Worm (Caenorhabditis elegans) whole organism, mixed stage, embryonic: ENCODE data around the gene gon-4.
A peak's percentile ranks its signal among the peaks of the same experiment; 100 is the strongest.

Experiments used
- M03D4.4 ChIP-seq: sonication (generic microtip); optimal IDR thresholded peaks from 2 replicates; lab custom pipeline; 2017; ENCODE audit warnings: mild to moderate bottlenecking, missing genetic modification characterization, missing compliant biosample characterization
- bed-3 ChIP-seq: fragments of 200-800 bp; sonication (Bioruptor generic); optimal IDR thresholded peaks from 3 replicates; lab custom pipeline; 2018; ENCODE audit warnings: mild to moderate bottlenecking, missing genetic modification characterization, moderate library complexity, missing compliant biosample characterization
- blmp-1 ChIP-seq: fragments of 150-350 bp; optimal IDR thresholded peaks from 2 replicates; lab custom pipeline; 2014; ENCODE audit warnings: missing biosample characterization, missing genetic modification characterization
- ceh-39 ChIP-seq: fragments of 150-350 bp; optimal IDR thresholded peaks from 2 replicates; lab custom pipeline; 2014; ENCODE audit warnings: missing biosample characterization, missing genetic modification characterization
- ces-1 ChIP-seq: fragments of 150-350 bp; optimal IDR thresholded peaks from 2 replicates; lab custom pipeline; 2014; ENCODE audit warnings: missing biosample characterization, missing genetic modification reagents, missing genetic modification characterization
- cnd-1 ChIP-seq: fragments of 200-800 bp; sonication (Bioruptor generic); optimal IDR thresholded peaks from 2 replicates; lab custom pipeline; 2018; ENCODE audit warnings: mild to moderate bottlenecking, missing genetic modification characterization, missing compliant biosample characterization
- drap-1 ChIP-seq: fragments of 200-800 bp; sonication (Bioruptor generic); optimal IDR thresholded peaks from 3 replicates; lab custom pipeline; 2018; ENCODE audit warnings: mild to moderate bottlenecking, missing genetic modification characterization, missing compliant biosample characterization
- elt-3 ChIP-seq: fragments of 150-350 bp; optimal IDR thresholded peaks from 2 replicates; lab custom pipeline; 2014; ENCODE audit warnings: missing biosample characterization, missing genetic modification characterization
- flh-1 ChIP-seq: fragments of 200-800 bp; sonication (Bioruptor generic); optimal IDR thresholded peaks from 2 replicates; lab custom pipeline; 2018; ENCODE audit warnings: mild to moderate bottlenecking, missing genetic modification characterization, moderate library complexity, missing compliant biosample characterization
- ham-2 ChIP-seq: fragments of 200-800 bp; sonication (Bioruptor generic); optimal IDR thresholded peaks from 2 replicates; lab custom pipeline; 2018; ENCODE audit warnings: mild to moderate bottlenecking, missing genetic modification characterization, missing compliant biosample characterization
- hlh-1 ChIP-seq: fragments of 150-350 bp; optimal IDR thresholded peaks from 2 replicates; lab custom pipeline; 2014; ENCODE audit warnings: missing biosample characterization, missing genetic modification reagents, missing genetic modification characterization
- lin-13 ChIP-seq: fragments of 150-350 bp; optimal IDR thresholded peaks from 2 replicates; lab custom pipeline; 2014; ENCODE audit warnings: missing biosample characterization, missing genetic modification characterization
- lin-32 ChIP-seq: fragments of 200-800 bp; sonication (Bioruptor generic); optimal IDR thresholded peaks from 2 replicates; lab custom pipeline; 2018; ENCODE audit warnings: mild to moderate bottlenecking, missing genetic modification characterization, missing compliant biosample characterization
- lsy-2 ChIP-seq: fragments of 150-350 bp; optimal IDR thresholded peaks from 2 replicates; lab custom pipeline; 2014; ENCODE audit warnings: missing biosample characterization, missing genetic modification characterization
- mab-5 ChIP-seq: fragments of 150-350 bp; optimal IDR thresholded peaks from 2 replicates; lab custom pipeline; 2014; ENCODE audit warnings: missing biosample characterization, missing genetic modification characterization
- mep-1 ChIP-seq: fragments of 150-350 bp; optimal IDR thresholded peaks from 2 replicates; lab custom pipeline; 2017; ENCODE audit warnings: missing biosample characterization, missing genetic modification reagents, missing genetic modification characterization, inconsistent platforms
- mls-2 ChIP-seq: sonication (generic microtip); optimal IDR thresholded peaks from 2 replicates; lab custom pipeline; 2016; ENCODE audit warnings: mild to moderate bottlenecking, missing genetic modification characterization, moderate library complexity, missing compliant biosample characterization
- nhr-12 ChIP-seq: fragments of 150-350 bp; optimal IDR thresholded peaks from 2 replicates; lab custom pipeline; 2014; ENCODE audit warnings: missing biosample characterization, missing genetic modification characterization
- nhr-2 ChIP-seq: fragments of 150-350 bp; optimal IDR thresholded peaks from 2 replicates; lab custom pipeline; 2014; ENCODE audit warnings: missing biosample characterization, missing genetic modification characterization
- nhr-237 ChIP-seq: fragments of 150-350 bp; optimal IDR thresholded peaks from 2 replicates; lab custom pipeline; 2014; ENCODE audit warnings: missing biosample characterization, missing genetic modification characterization
- nhr-28 ChIP-seq: fragments of 150-350 bp; optimal IDR thresholded peaks from 2 replicates; lab custom pipeline; 2014; ENCODE audit warnings: missing biosample characterization, missing genetic modification characterization
- nhr-76 ChIP-seq: sonication (generic microtip); optimal IDR thresholded peaks from 2 replicates; lab custom pipeline; 2017; ENCODE audit warnings: missing biosample characterization, missing genetic modification characterization
- pha-4 ChIP-seq: fragments of 150-350 bp; optimal IDR thresholded peaks from 2 replicates; lab custom pipeline; 2018; ENCODE audit warnings: missing biosample characterization, missing genetic modification reagents, missing genetic modification characterization
- sem-2 ChIP-seq: fragments of 200-800 bp; sonication (Bioruptor generic); optimal IDR thresholded peaks from 2 replicates; lab custom pipeline; 2018; ENCODE audit warnings: mild to moderate bottlenecking, missing genetic modification characterization, missing compliant biosample characterization
- snpc-4 ChIP-seq: fragments of 150-350 bp; optimal IDR thresholded peaks from 2 replicates; lab custom pipeline; 2014; ENCODE audit warnings: missing biosample characterization, missing genetic modification characterization
- sptf-1 ChIP-seq: sonication (generic microtip); optimal IDR thresholded peaks from 2 replicates; lab custom pipeline; 2017; ENCODE audit warnings: mild to moderate bottlenecking, missing genetic modification characterization, moderate library complexity, missing compliant biosample characterization
- unc-120 ChIP-seq: sonication (generic microtip); optimal IDR thresholded peaks from 2 replicates; lab custom pipeline; 2017; ENCODE audit warnings: missing genetic modification characterization, missing compliant biosample characterization; ENCODE audit not compliant: poor library complexity, severe bottlenecking
- unc-62 ChIP-seq: fragments of 150-350 bp; optimal IDR thresholded peaks from 2 replicates; lab custom pipeline; 2014; ENCODE audit warnings: missing biosample characterization, missing genetic modification reagents, missing genetic modification characterization

The gon-4 gene

DNA sequence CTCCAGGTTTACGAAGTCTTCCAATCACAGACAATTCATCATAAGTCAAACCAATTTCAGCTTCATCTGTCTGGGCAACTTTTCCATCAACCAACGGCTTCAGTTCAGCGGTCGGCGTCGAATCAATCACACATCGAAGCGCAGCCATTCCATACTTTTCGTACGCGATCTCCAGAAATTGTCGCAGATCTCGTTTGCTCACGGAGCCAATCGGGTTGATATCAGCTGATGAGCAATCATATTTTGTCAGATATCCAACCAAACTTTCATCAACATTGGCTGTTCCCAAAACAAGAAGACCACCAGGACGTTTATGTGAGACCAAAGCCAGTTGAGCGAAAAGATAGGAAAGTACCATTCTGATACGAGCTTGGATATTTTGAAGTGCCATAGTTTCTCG lies 17.8 kb downstream of the gon-4 start:
- TF ChIP-seq bed-3, result no peak

DNA sequence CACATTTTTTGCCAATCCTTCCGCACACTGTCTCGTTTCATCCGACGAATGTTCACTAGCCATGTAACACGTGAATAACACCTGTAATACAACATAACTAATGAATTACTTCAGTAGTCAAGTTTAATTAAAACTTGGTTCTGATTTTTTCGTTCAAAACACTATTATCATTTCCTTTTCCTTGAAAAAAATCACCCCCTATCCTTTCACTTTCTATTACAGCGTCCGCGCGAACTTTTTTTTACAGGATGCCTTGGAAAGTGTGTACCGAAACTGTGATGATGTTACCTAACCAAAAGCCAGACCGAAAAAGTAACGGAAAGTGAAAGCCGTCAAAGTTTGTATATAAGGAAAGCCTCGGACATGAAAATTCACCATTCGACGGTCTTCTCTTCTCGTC lies 18.5 kb downstream of the gon-4 start, which contains the start of gene col-124:
TSS of gene col-124 (plus strand) at position 374 of the 400 bp plus-strand sequence.
- no peak for TF ChIP-seq blmp-1 (tag; lab: Kevin White, UChicago)
- TF ChIP-seq nhr-28, result no peak
- TF ChIP-seq nhr-12 (tag; lab: Kevin White, UChicago), result no peak
- no peak for TF ChIP-seq nhr-76
- TF ChIP-seq nhr-237 (tag; lab: Kevin White, UChicago), result no peak
- no peak for TF ChIP-seq ceh-39

DNA sequence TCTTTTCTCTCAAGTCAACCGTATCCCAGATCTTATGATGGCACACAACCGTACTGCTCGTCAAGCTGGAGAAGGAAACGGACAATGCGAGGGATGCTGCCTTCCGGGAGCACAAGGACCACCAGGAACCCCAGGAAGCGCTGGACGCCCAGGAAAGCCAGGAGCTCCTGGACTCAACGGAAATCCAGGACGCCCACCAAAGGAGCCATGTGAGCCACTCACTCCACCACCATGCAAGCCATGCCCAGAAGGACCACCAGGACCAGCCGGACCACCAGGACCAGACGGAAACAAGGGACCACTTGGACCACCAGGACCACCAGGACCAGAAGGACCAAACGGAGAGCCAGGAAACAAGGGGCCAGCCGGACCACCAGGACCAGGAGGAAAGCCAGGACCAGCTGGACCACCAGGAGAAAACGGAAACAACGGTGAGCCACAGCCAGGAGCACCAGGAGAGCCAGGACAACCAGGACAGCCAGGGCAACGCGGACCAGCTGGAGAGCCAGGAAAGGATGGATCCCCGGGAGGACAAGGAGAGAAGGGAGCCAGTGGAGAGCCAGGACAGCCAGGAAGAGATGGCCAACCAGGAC lies 19.2 kb downstream of the gon-4 start:
- TF ChIP-seq nhr-28 (no peak), ham-2 (GFP tag; lab: Kevin White, UChicago) (no peak), blmp-1 (tag; lab: Kevin White, UChicago) (no peak), lin-13 (tag; lab: Kevin White, UChicago) (no peak), lsy-2 (tag; lab: Kevin White, UChicago) (no peak), unc-120 (tag; lab: Kevin White, UChicago) (no peak), mab-5 (tag; lab: Kevin White, UChicago) (no peak), mls-2 (tag; lab: Kevin White, UChicago) (no peak), ceh-39 (no peak), cnd-1 (tag; lab: Kevin White, UChicago) (no peak), M03D4.4 (tag; lab: Kevin White, UChicago) (no peak)

DNA sequence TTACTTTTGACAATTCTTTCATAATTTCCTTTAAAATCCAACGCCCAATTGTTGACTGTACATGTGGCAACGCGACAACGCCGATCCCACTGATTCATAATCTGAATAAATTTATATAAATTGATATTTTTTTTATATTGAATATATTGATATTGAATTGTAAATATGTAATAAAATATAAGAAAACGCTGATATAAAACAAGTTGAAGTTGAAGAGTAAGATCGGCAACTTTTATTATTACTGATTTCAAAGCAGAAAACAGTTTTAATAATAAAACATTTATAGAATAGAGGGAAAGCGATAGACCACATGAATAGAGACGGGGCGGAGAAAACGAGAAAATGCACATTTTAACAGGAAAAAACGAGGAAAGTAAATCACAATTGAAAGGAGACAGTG lies 21.6 kb downstream of the gon-4 start, which contains the start of gene qns-1:
TSS of gene qns-1 (minus strand) at position 101 of the 400 bp plus-strand sequence.
- TF ChIP-seq flh-1 (no peak), lsy-2 (tag; lab: Kevin White, UChicago) (no peak), mep-1 (tag; lab: Kevin White, UChicago) (no peak)

DNA sequence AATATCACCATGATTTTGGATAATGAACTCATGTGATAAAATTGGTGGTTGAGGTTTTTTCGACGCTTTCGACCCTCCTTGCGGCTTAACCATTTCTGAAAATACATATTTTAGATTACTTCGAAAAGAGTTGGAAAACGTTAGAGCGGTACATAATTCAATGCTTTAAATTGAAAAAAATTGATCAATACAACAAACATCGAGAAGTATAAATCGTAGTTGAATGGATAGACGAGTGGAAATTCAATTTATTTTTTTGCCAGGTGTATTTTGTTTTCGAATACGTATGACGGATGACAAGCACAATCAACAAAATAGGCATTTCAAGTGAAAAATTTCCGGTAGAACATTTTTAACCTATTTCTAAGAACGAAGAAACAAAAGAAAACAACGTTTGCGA lies 23.6 kb downstream of the gon-4 start, which contains the start of gene tram-1:
TSS of gene tram-1 (minus strand) at position 101 of the 400 bp plus-strand sequence.
- TF ChIP-seq elt-3 (no peak), snpc-4 (tag; lab: Kevin White, UChicago) (no peak)

DNA sequence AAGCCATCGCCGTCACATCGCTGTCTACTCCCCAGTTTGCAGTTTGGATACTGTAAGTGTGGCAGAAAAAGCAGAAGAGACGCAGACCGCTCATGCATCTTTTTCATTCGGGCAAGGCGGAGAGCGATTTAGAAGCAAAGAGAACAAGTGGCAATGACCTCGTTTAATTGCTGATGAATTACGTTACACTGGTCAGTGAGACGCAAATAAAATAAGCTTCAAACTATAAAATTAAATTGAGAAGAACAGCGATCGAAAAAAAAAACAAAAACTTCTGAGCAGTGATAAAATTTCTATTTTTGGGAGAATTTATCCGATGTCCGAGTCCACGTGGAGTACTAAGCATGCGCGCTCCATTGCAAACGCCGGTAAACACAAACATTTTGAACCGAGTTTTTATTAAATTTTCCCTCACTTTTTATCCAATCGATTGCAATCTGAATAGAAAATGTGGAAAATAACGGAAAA lies 24.5 kb downstream of the gon-4 start, which contains the start of gene C24F3.2:
TSS of gene C24F3.2 (plus strand) at position 418 of the 468 bp plus-strand sequence.
- TF ChIP-seq drap-1 (GFP tag; lab: Kevin White, UChicago), result peak; percentile 11
- no peak for TF ChIP-seq sem-2 (GFP tag; lab: Kevin White, UChicago)
- peak; percentile 12 for TF ChIP-seq nhr-2 (tag; lab: Kevin White, UChicago)
- peak; percentile 77 for TF ChIP-seq mls-2 (tag; lab: Kevin White, UChicago)
- TF ChIP-seq ham-2 (GFP tag; lab: Kevin White, UChicago), result peak; percentile 94
- peak; percentile 30 for TF ChIP-seq mep-1 (tag; lab: Kevin White, UChicago)
- peak; percentile 92 for TF ChIP-seq lsy-2 (tag; lab: Kevin White, UChicago)
- peak; percentile 27 for TF ChIP-seq hlh-1 (tag; lab: Kevin White, UChicago)
- no peak for TF ChIP-seq nhr-28

DNA sequence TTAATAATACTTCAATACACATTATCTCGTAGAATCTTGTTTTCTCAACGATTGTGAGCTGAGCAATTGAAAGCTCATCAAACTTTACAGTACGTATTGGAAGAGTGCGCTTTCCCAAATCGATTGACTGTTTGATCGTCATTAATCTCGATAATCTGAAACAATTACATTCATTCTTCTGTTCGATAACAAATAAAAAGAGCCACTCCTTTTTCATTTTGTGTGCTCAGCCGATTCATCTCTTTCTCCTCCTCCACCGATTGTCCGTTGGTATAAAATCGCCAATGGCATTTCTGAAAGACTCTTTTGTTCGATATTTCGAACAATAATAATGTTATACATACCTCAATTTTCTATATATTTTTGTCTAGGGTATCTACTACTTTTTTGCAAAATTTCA lies 26.1 kb downstream of the gon-4 start, which contains the start of gene nas-12:
TSS of gene nas-12 (plus strand) at position 301 of the 400 bp plus-strand sequence.
- no peak for TF ChIP-seq nhr-12 (tag; lab: Kevin White, UChicago)
- TF ChIP-seq nhr-76, result no peak
- no peak for TF ChIP-seq mls-2 (tag; lab: Kevin White, UChicago)
- no peak for TF ChIP-seq elt-3
- TF ChIP-seq nhr-2 (tag; lab: Kevin White, UChicago), result no peak
- no peak for TF ChIP-seq lsy-2 (tag; lab: Kevin White, UChicago)
- TF ChIP-seq bed-3, result no peak
- no peak for TF ChIP-seq nhr-237 (tag; lab: Kevin White, UChicago)
- TF ChIP-seq ces-1 (GFP tag; lab: Kevin White, UChicago), result no peak
- no peak for TF ChIP-seq ceh-39

DNA sequence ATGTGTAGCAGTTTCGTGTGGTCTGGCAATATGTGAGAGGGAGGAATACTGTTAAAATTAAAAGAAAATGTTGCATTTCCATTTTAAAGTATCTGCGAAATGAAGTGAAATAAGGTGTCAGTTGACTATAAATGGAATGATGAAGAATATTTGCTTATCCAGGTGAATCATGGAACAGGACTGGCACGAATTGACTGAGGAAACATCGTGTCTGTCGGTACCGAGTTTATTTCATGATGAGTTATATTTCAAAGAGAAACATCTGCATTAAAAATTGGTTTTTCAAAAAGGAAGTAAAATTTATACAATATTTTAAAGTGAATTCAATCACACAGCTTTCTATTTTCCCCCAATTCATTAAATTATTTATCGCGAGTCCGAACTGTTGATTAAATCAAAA lies 29.9 kb downstream of the gon-4 start, which contains the start of gene F01G10.6:
TSS of gene F01G10.6 (minus strand) at position 101 of the 400 bp plus-strand sequence.
- TF ChIP-seq flh-1 (no peak), pha-4 (tag; lab: Kevin White, UChicago) (no peak), sptf-1 (tag; lab: Kevin White, UChicago) (no peak), ceh-39 (no peak), M03D4.4 (tag; lab: Kevin White, UChicago) (no peak), ces-1 (GFP tag; lab: Kevin White, UChicago) (no peak), lin-32 (no peak), unc-62 (no peak), nhr-12 (tag; lab: Kevin White, UChicago) (no peak), blmp-1 (tag; lab: Kevin White, UChicago) (no peak), lsy-2 (tag; lab: Kevin White, UChicago) (no peak), elt-3 (no peak)
